Fruit fly (Drosophila melanogaster) whole organism, embryonic: ENCODE data around the gene Mrgn1.
A peak's percentile ranks its signal among the peaks of the same experiment; 100 is the strongest.

Experiments used
- Asciz ChIP-seq: fragments of 200-800 bp; sonication (Bioruptor generic); optimal IDR thresholded peaks from 2 replicates; lab custom pipeline; 2017; ENCODE audit warnings: missing biosample characterization, mild to moderate bottlenecking, missing genetic modification characterization, missing genetic modification reagents
- Atf6 ChIP-seq: fragments of 200-800 bp; sonication (Bioruptor generic); IDR thresholded peaks from 2 replicates; pipeline ENCODE4 v1.3.6; 2022; ENCODE audit warnings: missing biosample characterization, missing genetic modification characterization
- B-H2 ChIP-seq: fragments of 200-800 bp; sonication (Bioruptor generic); optimal IDR thresholded peaks from 2 replicates; lab custom pipeline; 2018; ENCODE audit warnings: missing biosample characterization, mild to moderate bottlenecking, missing genetic modification characterization
- CG10274 ChIP-seq: fragments of 200-800 bp; sonication (Bioruptor generic); optimal IDR thresholded peaks from 3 replicates; lab custom pipeline; 2017; ENCODE audit warnings: missing biosample characterization, mild to moderate bottlenecking, missing genetic modification characterization
- CG10654 ChIP-seq: fragments of 200-800 bp; sonication (Bioruptor generic); optimal IDR thresholded peaks from 2 replicates; lab custom pipeline; 2016; ENCODE audit warnings: missing biosample characterization, missing genetic modification characterization
- CG10979 ChIP-seq: fragments of 200-800 bp; sonication (Bioruptor generic); optimal IDR thresholded peaks from 2 replicates; lab custom pipeline; 2018; ENCODE audit warnings: missing biosample characterization, mild to moderate bottlenecking, missing genetic modification characterization, moderate library complexity
- CG12219 ChIP-seq: fragments of 200-800 bp; sonication (Bioruptor generic); optimal IDR thresholded peaks from 3 replicates; lab custom pipeline; 2018; ENCODE audit warnings: missing biosample characterization, mild to moderate bottlenecking, missing genetic modification characterization
- CG12391 ChIP-seq: fragments of 200-800 bp; sonication (Bioruptor generic); optimal IDR thresholded peaks from 3 replicates; lab custom pipeline; 2018; ENCODE audit warnings: missing biosample characterization, mild to moderate bottlenecking, missing genetic modification characterization, moderate library complexity
- CG14014 ChIP-seq: fragments of 200-800 bp; sonication (Bioruptor generic); IDR thresholded peaks from 2 replicates; pipeline ENCODE4 v1.3.6; 2022; ENCODE audit warnings: missing biosample characterization, missing genetic modification characterization
- CG15011 ChIP-seq: fragments of 200-800 bp; sonication (Bioruptor generic); optimal IDR thresholded peaks from 3 replicates; lab custom pipeline; 2018; ENCODE audit warnings: missing biosample characterization, mild to moderate bottlenecking, missing genetic modification characterization
- CG16813 ChIP-seq: fragments of 200-800 bp; sonication (Bioruptor generic); IDR thresholded peaks from 3 replicates; pipeline ENCODE4 v1.3.6; 2022; ENCODE audit warnings: missing biosample characterization, missing genetic modification characterization; ENCODE audit not compliant: partially characterized antibody
- CG18599 ChIP-seq: fragments of 200-800 bp; sonication (Bioruptor generic); optimal IDR thresholded peaks from 3 replicates; lab custom pipeline; 2017; ENCODE audit warnings: missing biosample characterization, missing genetic modification characterization, mild to moderate bottlenecking, moderate library complexity, missing genetic modification reagents
- CG2202 ChIP-seq: fragments of 200-800 bp; sonication (Bioruptor generic); optimal IDR thresholded peaks from 2 replicates; lab custom pipeline; 2018; ENCODE audit warnings: missing biosample characterization, mild to moderate bottlenecking, missing genetic modification characterization
- CG2875 ChIP-seq: fragments of 200-800 bp; sonication (Bioruptor generic); optimal IDR thresholded peaks from 2 replicates; lab custom pipeline; 2017; ENCODE audit warnings: missing biosample characterization, mild to moderate bottlenecking, missing genetic modification characterization, missing genetic modification reagents
- CG31441 ChIP-seq: fragments of 200-800 bp; sonication (Bioruptor generic); IDR thresholded peaks from 2 replicates; pipeline ENCODE4 v1.3.6; 2022; ENCODE audit warnings: missing biosample characterization, missing genetic modification characterization
- CG4730 ChIP-seq: fragments of 200-800 bp; sonication (Bioruptor generic); IDR thresholded peaks from 2 replicates; pipeline ENCODE4 v1.3.6; 2022; ENCODE audit warnings: missing biosample characterization, missing genetic modification characterization
- CG4820 ChIP-seq: fragments of 200-800 bp; sonication (Bioruptor generic); optimal IDR thresholded peaks from 3 replicates; lab custom pipeline; 2016; ENCODE audit warnings: missing biosample characterization, missing genetic modification characterization
- CG6791 ChIP-seq: fragments of 200-800 bp; sonication (Bioruptor generic); IDR thresholded peaks from 3 replicates; pipeline ENCODE4 v1.3.6; 2022; ENCODE audit warnings: missing biosample characterization, missing genetic modification characterization; ENCODE audit not compliant: partially characterized antibody
- CG9215 ChIP-seq: fragments of 200-800 bp; sonication (Bioruptor generic); IDR thresholded peaks from 2 replicates; pipeline ENCODE4 v1.3.6; 2022; ENCODE audit warnings: missing biosample characterization, missing genetic modification characterization
- CG9797 ChIP-seq: fragments of 200-800 bp; sonication (Bioruptor generic); optimal IDR thresholded peaks from 3 replicates; lab custom pipeline; 2018; ENCODE audit warnings: missing biosample characterization, mild to moderate bottlenecking, missing genetic modification characterization
- CG9817 ChIP-seq: fragments of 200-800 bp; sonication (Bioruptor generic); optimal IDR thresholded peaks from 2 replicates; lab custom pipeline; 2018; ENCODE audit warnings: missing biosample characterization, mild to moderate bottlenecking, missing genetic modification characterization, moderate library complexity
- CG9932 ChIP-seq: fragments of 200-800 bp; sonication (Bioruptor generic); IDR thresholded peaks from 2 replicates; pipeline ENCODE4 v1.3.6; 2022; ENCODE audit warnings: missing biosample characterization, missing genetic modification characterization
- CTCF ChIP-seq: fragments of 200-800 bp; sonication (Bioruptor generic); optimal IDR thresholded peaks from 2 replicates; lab custom pipeline; 2017; ENCODE audit warnings: missing biosample characterization, mild to moderate bottlenecking, missing genetic modification characterization, moderate library complexity
- Camta ChIP-seq: fragments of 200-800 bp; sonication (Bioruptor generic); optimal IDR thresholded peaks from 2 replicates; lab custom pipeline; 2016; ENCODE audit warnings: missing biosample characterization, missing genetic modification characterization
- D ChIP-seq, 2 experiments: fragments of 200-800 bp in 1 of 2; fragments of >200 bp in 1 of 2; sonication (Bioruptor generic) in 1 of 2; optimal IDR thresholded peaks; 2 replicates in 1 of 2; 3 replicates in 1 of 2; lab custom pipeline; 2017; ENCODE audit warnings: mild to moderate bottlenecking in 1 of 2, missing biosample characterization in 1 of 2, missing genetic modification characterization in 1 of 2, missing genetic modification reagents in 1 of 2
- HLHmδ ChIP-seq: fragments of 200-800 bp; sonication (Bioruptor generic); optimal IDR thresholded peaks from 2 replicates; lab custom pipeline; 2018; ENCODE audit warnings: missing biosample characterization, mild to moderate bottlenecking, missing genetic modification characterization, moderate library complexity
- Jarid2 ChIP-seq: fragments of 200-800 bp; sonication (Bioruptor generic); optimal IDR thresholded peaks from 3 replicates; lab custom pipeline; 2017; ENCODE audit warnings: mild to moderate bottlenecking, missing biosample characterization, missing genetic modification reagents, missing genetic modification characterization
- Lhr ChIP-seq: fragments of 200-800 bp; sonication (Bioruptor generic); optimal IDR thresholded peaks from 3 replicates; lab custom pipeline; 2017; ENCODE audit warnings: mild to moderate bottlenecking, missing biosample characterization, missing genetic modification reagents, missing genetic modification characterization
- NC2β ChIP-seq: fragments of 200-800 bp; sonication (Bioruptor generic); optimal IDR thresholded peaks from 2 replicates; lab custom pipeline; 2016; ENCODE audit warnings: missing biosample characterization, missing genetic modification characterization
- Pdp1 ChIP-seq, 2 experiments: fragments of 200-800 bp; sonication (Bioruptor generic); optimal IDR thresholded peaks; 3 replicates each; lab custom pipeline; 2016; ENCODE audit warnings: missing biosample characterization in 2 of 2, missing genetic modification characterization in 2 of 2, mild to moderate bottlenecking in 1 of 2, moderate library complexity in 1 of 2
- Poxn ChIP-seq: fragments of 200-800 bp; sonication (Bioruptor generic); IDR thresholded peaks from 2 replicates; pipeline ENCODE4 v1.3.6; 2022; ENCODE audit warnings: missing biosample characterization, missing genetic modification characterization
- Trl ChIP-seq, 3 experiments: fragments of >200 bp in 2 of 3; fragments of 200-800 bp in 1 of 3; sonication (Bioruptor generic) in 1 of 3; optimal IDR thresholded peaks; 2 replicates in 1 of 3; 3 replicates in 2 of 3; lab custom pipeline; 2016 to 2017; ENCODE audit warnings: missing biosample characterization in 1 of 3, missing genetic modification characterization in 1 of 3
- ap ChIP-seq: fragments of 200-800 bp; sonication (Bioruptor generic); IDR thresholded peaks from 2 replicates; pipeline ENCODE4 v1.3.6; 2022; ENCODE audit warnings: missing biosample characterization, missing genetic modification characterization
- bowl ChIP-seq: fragments of 200-800 bp; sonication (Bioruptor generic); IDR thresholded peaks from 2 replicates; pipeline ENCODE4 v1.3.6; 2022; ENCODE audit warnings: missing biosample characterization, missing genetic modification characterization
- cg ChIP-seq: fragments of 200-800 bp; sonication (Bioruptor generic); optimal IDR thresholded peaks from 3 replicates; lab custom pipeline; 2019; ENCODE audit warnings: missing biosample characterization, mild to moderate bottlenecking, missing genetic modification characterization, moderate library complexity
- chif ChIP-seq, 2 experiments: fragments of 200-800 bp; sonication (Bioruptor generic); optimal IDR thresholded peaks; 3 replicates each; lab custom pipeline; 2016; ENCODE audit warnings: missing biosample characterization in 2 of 2, missing genetic modification characterization in 2 of 2
- corto ChIP-seq: fragments of 200-800 bp; sonication (Bioruptor generic); optimal IDR thresholded peaks from 2 replicates; lab custom pipeline; 2016; ENCODE audit warnings: missing biosample characterization, mild to moderate bottlenecking, missing genetic modification characterization, moderate library complexity
- dmrt99B ChIP-seq: fragments of 200-800 bp; sonication (Bioruptor generic); optimal IDR thresholded peaks from 2 replicates; lab custom pipeline; 2018; ENCODE audit warnings: missing biosample characterization, mild to moderate bottlenecking, missing genetic modification characterization, moderate library complexity
- lilli ChIP-seq: fragments of 200-800 bp; sonication (Bioruptor generic); optimal IDR thresholded peaks from 3 replicates; lab custom pipeline; 2016; ENCODE audit warnings: missing biosample characterization, missing genetic modification characterization
- odd ChIP-seq: fragments of 200-800 bp; sonication (Bioruptor generic); optimal IDR thresholded peaks from 2 replicates; lab custom pipeline; 2017; ENCODE audit warnings: missing biosample characterization, mild to moderate bottlenecking, missing genetic modification characterization
- pzg ChIP-seq: fragments of 200-800 bp; sonication (Bioruptor generic); optimal IDR thresholded peaks from 3 replicates; lab custom pipeline; 2018; ENCODE audit warnings: missing biosample characterization, mild to moderate bottlenecking, missing genetic modification characterization, moderate library complexity
- ssp ChIP-seq: fragments of 200-800 bp; sonication (Bioruptor generic); IDR thresholded peaks from 2 replicates; pipeline ENCODE4 v1.3.6; 2022; ENCODE audit warnings: missing biosample characterization, missing genetic modification characterization
- sug ChIP-seq: fragments of 200-800 bp; optimal IDR thresholded peaks from 2 replicates; lab custom pipeline; 2019; ENCODE audit warnings: missing biosample characterization, mild to moderate bottlenecking, missing genetic modification characterization, moderate library complexity
- toy ChIP-seq: fragments of 200-800 bp; sonication (Bioruptor generic); IDR thresholded peaks from 2 replicates; pipeline ENCODE4 v1.3.6; 2022; ENCODE audit warnings: missing biosample characterization, missing genetic modification characterization
- trem ChIP-seq: fragments of 200-800 bp; optimal IDR thresholded peaks from 3 replicates; lab custom pipeline; 2019; ENCODE audit warnings: missing biosample characterization, mild to moderate bottlenecking, missing genetic modification characterization, moderate library complexity
- ttk ChIP-seq: fragments of 200-800 bp; sonication (Bioruptor generic); IDR thresholded peaks from 2 replicates; pipeline ENCODE4 v2.1.2; 2022; ENCODE audit warnings: missing biosample characterization, missing genetic modification characterization
- tup ChIP-seq: fragments of 200-800 bp; sonication (Bioruptor generic); optimal IDR thresholded peaks from 2 replicates; lab custom pipeline; 2016; ENCODE audit warnings: missing biosample characterization, mild to moderate bottlenecking, missing genetic modification characterization, moderate library complexity
- vvl ChIP-seq: fragments of 200-800 bp; sonication (Bioruptor generic); IDR thresholded peaks from 2 replicates; pipeline ENCODE4 v1.3.6; 2022; ENCODE audit warnings: missing biosample characterization, missing genetic modification characterization
- yki ChIP-seq: fragments of >200 bp; optimal IDR thresholded peaks from 3 replicates; lab custom pipeline; 2018
- zf30C ChIP-seq: fragments of 200-800 bp; sonication (Bioruptor generic); optimal IDR thresholded peaks from 3 replicates; lab custom pipeline; 2018; ENCODE audit warnings: missing biosample characterization, mild to moderate bottlenecking, missing genetic modification characterization

The Mrgn1 gene

DNA sequence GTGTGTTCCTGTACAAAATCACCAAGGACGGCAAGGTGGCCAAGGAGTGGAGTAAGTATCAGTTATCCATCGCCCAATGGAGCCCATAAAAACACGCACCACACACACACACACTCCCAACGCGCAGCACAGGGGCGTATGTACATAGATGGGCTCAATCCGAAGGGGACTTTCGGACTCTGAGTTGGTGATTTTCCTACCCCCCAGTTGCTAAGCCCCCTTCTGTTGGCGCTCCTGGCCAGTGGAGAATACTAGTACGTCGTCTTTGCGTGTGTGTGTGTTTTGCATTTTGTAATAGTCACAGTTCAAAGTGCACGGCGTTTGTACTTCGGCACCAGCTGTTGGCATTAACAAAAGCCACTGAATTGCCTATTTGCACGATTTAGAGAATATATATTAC lies 18.3 kb upstream of the Mrgn1 start (continued):
- no peak for TF ChIP-seq CG9797 (GFP tag; lab: Kevin White, UChicago)
- TF ChIP-seq CG4730 = peak; percentile 80
- peak; percentile 49 for TF ChIP-seq CG10274
- peak; percentile 67 for TF ChIP-seq ttk (GFP tag; lab: Robert Waterston, UW)
- peak; percentile 70 for TF ChIP-seq odd (GFP tag; lab: Kevin White, UChicago)
- no peak for TF ChIP-seq zf30C (GFP tag; lab: Kevin White, UChicago)
- peak; percentile 68 for TF ChIP-seq toy (GFP tag; lab: Robert Waterston, UW)
- peak; percentile 63 for TF ChIP-seq Atf6
- TF ChIP-seq CG9215 = peak; percentile 73
- TF ChIP-seq CG10979 = peak; percentile 51
- peak; percentile 89 for TF ChIP-seq CG14014 (GFP tag; lab: Robert Waterston, UW)
- TF ChIP-seq Jarid2 (GFP tag; lab: Kevin White, UChicago) = peak; percentile 36
- TF ChIP-seq yki (lab: Kevin White, UChicago) = no peak
- no peak for TF ChIP-seq NC2β (GFP tag; lab: Kevin White, UChicago)
- peak; percentile 91 for TF ChIP-seq CG18599 (GFP tag; lab: Kevin White, UChicago)
- peak; percentile 84 for TF ChIP-seq CG9817 (tag; lab: Kevin White, UChicago)
- TF ChIP-seq tup (GFP tag; lab: Kevin White, UChicago) = no peak
- TF ChIP-seq CG12219 (GFP tag; lab: Kevin White, UChicago) = peak; percentile 80
- peak; percentile 82 for TF ChIP-seq lilli (GFP tag; lab: Kevin White, UChicago)
- TF ChIP-seq corto = no peak
- peak; percentile 71 for TF ChIP-seq CG10654 (GFP tag; lab: Kevin White, UChicago)
- TF ChIP-seq CG2202 = peak; percentile 15
- peak; percentile 91 for TF ChIP-seq vvl (GFP tag; lab: Robert Waterston, UW)
- TF ChIP-seq D (optimal IDR thresholded peaks at IDR 0.05; lab: Kevin White, UChicago) = no peak
- TF ChIP-seq D (GFP tag; optimal IDR thresholded peaks at IDR 0.05; lab: Kevin White, UChicago) = peak; percentile 45
- TF ChIP-seq Poxn (GFP tag; lab: Robert Waterston, UW) = no peak
- TF ChIP-seq CG6791 (GFP tag; lab: Robert Waterston, UW) = no peak
- peak; percentile 66 for TF ChIP-seq CG12391 (tag; lab: Kevin White, UChicago)
- no peak for TF ChIP-seq CTCF (GFP tag; lab: Kevin White, UChicago)
- peak; percentile 47 for TF ChIP-seq CG2875
- TF ChIP-seq pzg = no peak
- peak; percentile 45 for TF ChIP-seq CG15011 (GFP tag; lab: Kevin White, UChicago)
- peak; percentile 89 for TF ChIP-seq CG9932
- TF ChIP-seq Asciz (GFP tag; lab: Kevin White, UChicago) = peak; percentile 8
- TF ChIP-seq B-H2 (GFP tag; lab: Kevin White, UChicago) = peak; percentile 88
- TF ChIP-seq bowl (GFP tag; lab: Robert Waterston, UW) = peak; percentile 74
- TF ChIP-seq Pdp1 (GFP tag; optimal IDR thresholded peaks at IDR 0.05; lab: Kevin White, UChicago) = peak; percentile 50 to 83
- TF ChIP-seq ap = peak; percentile 48
- peak; percentile 67 to 80 for TF ChIP-seq chif (GFP tag; optimal IDR thresholded peaks at IDR 0.05; lab: Kevin White, UChicago)
- TF ChIP-seq HLHmδ = peak; percentile 64
- peak; percentile 39 for TF ChIP-seq Camta (GFP tag; lab: Kevin White, UChicago)
- peak; percentile 46 for TF ChIP-seq ssp
- TF ChIP-seq CG4820 = peak; percentile 55
- TF ChIP-seq cg = peak; percentile 79
- no peak for TF ChIP-seq Trl (optimal IDR thresholded peaks at IDR 0.05; lab: Kevin White, UChicago)
- peak; percentile 82 for TF ChIP-seq Trl (GFP tag; optimal IDR thresholded peaks at IDR 0.05; lab: Kevin White, UChicago)
- TF ChIP-seq CG16813 (GFP tag; lab: Robert Waterston, UW) = no peak
- peak; percentile 75 for TF ChIP-seq sug (tag; lab: Kevin White, UChicago)
- TF ChIP-seq dmrt99B (tag; lab: Kevin White, UChicago) = peak; percentile 84
- no peak for TF ChIP-seq trem (tag; lab: Kevin White, UChicago)
- TF ChIP-seq Lhr (GFP tag; lab: Kevin White, UChicago) = no peak
- TF ChIP-seq CG31441 (GFP tag; lab: Robert Waterston, UW) = no peak; the same call in 1 of the 2 replicates
